Worm (Caenorhabditis elegans): Measurements from ENCODE around the gene gtf-2H3.
A peak's percentile ranks its signal among the peaks of the same experiment; 100 is the strongest.

The gtf-2H3 gene

DNA sequence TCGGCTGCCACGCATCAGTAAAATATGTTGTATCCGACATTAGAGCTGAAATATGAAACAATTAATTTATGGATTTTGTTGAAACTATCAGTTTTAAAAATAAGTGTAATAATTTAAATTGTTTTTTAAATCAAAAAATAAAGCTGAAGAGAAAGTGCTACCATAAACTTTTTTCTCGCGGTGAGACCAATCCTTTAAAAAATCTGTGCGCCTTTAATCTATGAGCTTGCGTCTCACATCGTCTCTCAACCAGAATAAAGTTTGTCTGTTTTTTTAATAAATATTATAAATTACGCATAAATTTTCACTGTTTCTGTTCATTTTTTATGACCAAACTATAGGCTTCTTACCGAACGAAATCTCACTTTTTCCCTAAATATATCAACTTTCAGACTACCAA, 36.7 kb downstream of the gtf-2H3 start, which contains the start of gene T16H12.3:
Gene T16H12.3, minus strand, starts transcription at position 51 of the 400 bp plus-strand sequence.
- TF ChIP-seq ama-1 (optimal IDR thresholded peaks at IDR 0.05) (no peak), duxl-1 (tag; optimal IDR thresholded peaks at IDR 0.05; ENCODE audit: poor library complexity) (no peak), snpc-4 (tag; optimal IDR thresholded peaks at IDR 0.05) (no peak), lim-7 (GFP tag; IDR thresholded peaks at IDR 0.05) (no peak), zag-1 (tag; optimal IDR thresholded peaks at IDR 0.05) (no peak), daf-8 (GFP tag; IDR thresholded peaks at IDR 0.05) (no peak)

DNA sequence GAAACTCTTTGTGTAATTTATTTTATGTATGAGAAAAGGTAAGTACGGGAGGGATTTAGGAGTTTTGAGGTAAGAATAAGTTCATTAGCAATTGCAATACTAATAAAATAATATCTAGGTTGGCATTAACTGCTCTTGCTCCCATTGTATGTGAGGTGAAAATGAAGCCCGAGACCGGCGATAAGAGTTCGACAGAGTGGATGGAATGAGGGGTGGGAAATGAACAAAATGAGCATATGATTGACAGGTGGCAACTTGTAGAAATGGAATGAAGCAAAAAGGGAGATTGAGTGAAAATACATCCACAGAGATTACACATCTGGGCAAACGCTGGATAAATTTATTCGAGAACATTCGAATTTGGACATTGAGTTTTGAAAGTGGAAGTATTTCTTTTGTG, 41.2 kb downstream of the gtf-2H3 start:
- TF ChIP-seq nhr-48 (tag; optimal IDR thresholded peaks at IDR 0.05) (no peak), fos-1 (tag; optimal IDR thresholded peaks at IDR 0.05) (no peak), tra-1 (GFP tag; IDR thresholded peaks at IDR 0.05) (peak; percentile 94), dmd-6 (GFP tag; IDR thresholded peaks at IDR 0.05) (peak; percentile 54)

DNA sequence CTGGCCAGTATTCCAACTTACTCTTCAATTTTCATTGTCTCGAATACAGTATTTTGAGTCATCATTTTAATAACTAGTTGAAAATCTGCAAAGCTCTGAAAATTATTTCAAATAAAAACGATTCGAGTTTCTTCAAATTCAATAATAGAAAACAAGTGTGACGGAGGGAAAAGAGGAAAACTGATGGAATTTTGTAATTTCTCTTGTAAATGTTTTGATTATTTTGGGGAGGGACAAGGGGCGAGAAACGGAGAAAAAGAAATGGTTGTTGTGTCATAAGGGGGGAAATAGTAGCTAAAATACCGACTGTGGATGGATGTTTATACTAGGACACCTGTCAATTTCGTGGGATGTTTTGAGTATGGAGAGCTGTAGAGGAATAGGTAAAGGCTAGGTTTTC, 41.8 kb downstream of the gtf-2H3 start, which contains the start of gene T16G12.9:
Gene T16G12.9, minus strand, starts transcription at position 101 of the 400 bp plus-strand sequence.
- no peak for TF ChIP-seq nhr-77 (tag; optimal IDR thresholded peaks at IDR 0.05)
- no peak for TF ChIP-seq ZK337.2 (GFP tag; IDR thresholded peaks at IDR 0.05)

DNA sequence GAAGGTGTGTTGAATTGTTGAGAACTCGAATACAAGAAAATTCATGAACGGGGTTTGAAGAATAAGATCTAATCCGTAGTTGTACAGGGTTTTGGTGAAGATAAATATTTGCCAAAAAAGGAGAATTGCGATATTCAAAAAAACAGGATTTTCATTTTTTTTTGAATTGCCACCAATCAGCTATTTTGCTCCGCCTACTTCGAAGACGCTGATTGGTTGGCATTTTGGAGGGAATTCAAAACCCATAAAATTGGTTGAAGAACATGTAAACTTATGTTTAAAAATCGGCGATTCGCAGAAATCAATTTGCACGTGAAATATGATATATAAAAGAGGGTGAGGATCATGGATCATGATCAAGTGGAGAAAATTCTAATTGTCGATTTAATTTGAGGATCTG, 43.9 kb downstream of the gtf-2H3 start:
- no peak for TF ChIP-seq ztf-7 (tag; optimal IDR thresholded peaks at IDR 0.05)
- no peak for TF ChIP-seq ceh-32 (tag; optimal IDR thresholded peaks at IDR 0.05; ENCODE audit: poor library complexity)
- TF ChIP-seq F26F4.8 (GFP tag; conservative IDR thresholded peaks at IDR 0.05) = no peak
- no peak for TF ChIP-seq arid-1 (GFP tag; conservative IDR thresholded peaks at IDR 0.05)
- TF ChIP-seq dve-1 (tag; optimal IDR thresholded peaks at IDR 0.05; ENCODE audit: insufficient read depth) = no peak
- no peak for TF ChIP-seq dpl-1 (GFP tag; optimal IDR thresholded peaks at IDR 0.05)
- TF ChIP-seq gei-8 (GFP tag; optimal IDR thresholded peaks at IDR 0.05) = no peak
- TF ChIP-seq sdz-12 (GFP tag; optimal IDR thresholded peaks at IDR 0.05) = no peak
- no peak for TF ChIP-seq mxl-3 (GFP tag; optimal IDR thresholded peaks at IDR 0.05)
- no peak for TF ChIP-seq mep-1 (tag; optimal IDR thresholded peaks at IDR 0.05)
- TF ChIP-seq mes-2 (tag; optimal IDR thresholded peaks at IDR 0.05; ENCODE audit: poor library complexity, severe bottlenecking) = no peak
- TF ChIP-seq nhr-111 (GFP tag; optimal IDR thresholded peaks at IDR 0.05) = no peak
- no peak for TF ChIP-seq mdl-1 (tag; optimal IDR thresholded peaks at IDR 0.05)
- no peak for TF ChIP-seq nhr-42 (GFP tag; IDR thresholded peaks at IDR 0.05)
- TF ChIP-seq mdt-29 (GFP tag; IDR thresholded peaks at IDR 0.05) = no peak
- TF ChIP-seq duxl-1 (tag; optimal IDR thresholded peaks at IDR 0.05; ENCODE audit: poor library complexity) = no peak
- no peak for TF ChIP-seq unc-62 (GFP tag; optimal IDR thresholded peaks at IDR 0.05 in 1 of 2)
- TF ChIP-seq unc-62 (tag; optimal IDR thresholded peaks at IDR 0.05) = no peak

DNA sequence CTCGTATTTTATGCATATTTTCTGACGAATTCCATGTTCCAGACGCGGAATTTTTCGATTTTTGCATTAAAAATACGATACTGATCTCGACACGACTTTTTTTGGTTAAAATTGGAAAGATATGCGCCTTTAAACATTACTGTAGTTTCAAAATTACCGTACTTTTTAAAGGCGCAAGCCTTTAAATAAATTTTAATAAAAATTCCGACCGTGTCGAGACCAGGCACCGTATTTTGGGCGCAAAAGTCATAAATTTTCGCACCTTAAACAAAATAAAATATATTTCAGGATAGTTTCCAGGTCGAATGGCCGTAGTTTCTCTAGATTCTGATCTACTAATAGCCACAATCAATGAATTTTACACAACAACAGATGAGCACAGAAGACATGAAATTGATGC, 50.7 kb downstream of the gtf-2H3 start, which contains the start of gene T16G12.6:
Gene T16G12.6, plus strand, starts transcription at position 301 of the 400 bp plus-strand sequence.
- no peak for TF ChIP-seq dmd-6 (GFP tag; IDR thresholded peaks at IDR 0.05)
- TF ChIP-seq gei-8 (GFP tag; optimal IDR thresholded peaks at IDR 0.05) = no peak
- no peak for TF ChIP-seq lir-3 (tag; optimal IDR thresholded peaks at IDR 0.05)
- no peak for TF ChIP-seq nhr-11 (tag; optimal IDR thresholded peaks at IDR 0.05)
- no peak for TF ChIP-seq vab-7 (GFP tag; IDR thresholded peaks at IDR 0.05)
- no peak for TF ChIP-seq spr-3 (GFP tag; optimal IDR thresholded peaks at IDR 0.05)
- TF ChIP-seq arid-1 (GFP tag; conservative IDR thresholded peaks at IDR 0.05) = no peak
- TF ChIP-seq daf-8 (GFP tag; IDR thresholded peaks at IDR 0.05) = no peak
- TF ChIP-seq zag-1 (tag; optimal IDR thresholded peaks at IDR 0.05) = no peak
- no peak for TF ChIP-seq nhr-28 (tag; optimal IDR thresholded peaks at IDR 0.05)
- TF ChIP-seq daf-19 (GFP tag; conservative IDR thresholded peaks at IDR 0.05) = no peak
- TF ChIP-seq snpc-4 (tag; optimal IDR thresholded peaks at IDR 0.05) = no peak
- no peak for TF ChIP-seq F44E2.7 (GFP tag; IDR thresholded peaks at IDR 0.05)
- TF ChIP-seq tra-1 (GFP tag; IDR thresholded peaks at IDR 0.05) = no peak
- TF ChIP-seq lin-15B (tag; optimal IDR thresholded peaks at IDR 0.05) = no peak
- TF ChIP-seq fos-1 (tag; optimal IDR thresholded peaks at IDR 0.05) = no peak
- no peak for TF ChIP-seq ama-1 (optimal IDR thresholded peaks at IDR 0.05)
- no peak for TF ChIP-seq D1046.2 (GFP tag; IDR thresholded peaks at IDR 0.05)
- no peak for TF ChIP-seq jun-1 (tag; optimal IDR thresholded peaks at IDR 0.05)
- TF ChIP-seq attf-4 (tag; optimal IDR thresholded peaks at IDR 0.05) = no peak
